Fruit fly (Drosophila melanogaster) whole organism, embryonic: ENCODE results near the gene Eato.

ENCODE experiments used
- Atf-2 ChIP-seq: fragments of 200-800 bp; sonication (Bioruptor generic); optimal IDR thresholded peaks from 2 replicates; lab custom pipeline; 2016; ENCODE audit warnings: missing biosample characterization, missing genetic modification characterization
- Atf3 ChIP-seq: fragments of 200-800 bp; sonication (Bioruptor generic); optimal IDR thresholded peaks from 3 replicates; lab custom pipeline; 2016; ENCODE audit warnings: missing biosample characterization, missing genetic modification characterization
- Bgb ChIP-seq: fragments of 200-800 bp; sonication (Bioruptor generic); IDR thresholded peaks from 2 replicates; pipeline ENCODE4 v1.3.6; 2022; ENCODE audit warnings: missing biosample characterization, missing genetic modification characterization; ENCODE audit not compliant: partially characterized antibody
- CG10147 ChIP-seq: fragments of 200-800 bp; sonication (Bioruptor generic); optimal IDR thresholded peaks from 2 replicates; lab custom pipeline; 2019; ENCODE audit warnings: missing biosample characterization, mild to moderate bottlenecking, missing genetic modification characterization, moderate library complexity
- CG11398 ChIP-seq: fragments of 200-800 bp; sonication (Bioruptor generic); optimal IDR thresholded peaks from 2 replicates; lab custom pipeline; 2016; ENCODE audit warnings: missing biosample characterization, missing genetic modification characterization
- CG14860 ChIP-seq: fragments of 200-800 bp; sonication (Bioruptor generic); IDR thresholded peaks from 3 replicates; pipeline ENCODE4 v1.3.6; 2022; ENCODE audit warnings: missing biosample characterization, missing genetic modification characterization; ENCODE audit not compliant: partially characterized antibody
- CG16815 ChIP-seq: fragments of 200-800 bp; sonication (Bioruptor generic); optimal IDR thresholded peaks from 3 replicates; lab custom pipeline; 2017; ENCODE audit warnings: missing biosample characterization, mild to moderate bottlenecking, missing genetic modification characterization
- CG17802 ChIP-seq: fragments of 200-800 bp; sonication (Bioruptor generic); optimal IDR thresholded peaks from 2 replicates; lab custom pipeline; 2018; ENCODE audit warnings: missing biosample characterization, mild to moderate bottlenecking, missing genetic modification characterization, moderate library complexity
- CG17912 ChIP-seq: fragments of 200-800 bp; sonication (Bioruptor generic); optimal IDR thresholded peaks from 2 replicates; lab custom pipeline; 2018; ENCODE audit warnings: missing biosample characterization, mild to moderate bottlenecking, missing genetic modification characterization
- CG1832 ChIP-seq: fragments of 200-800 bp; sonication (Bioruptor generic); optimal IDR thresholded peaks from 2 replicates; lab custom pipeline; 2017; ENCODE audit warnings: missing biosample characterization, mild to moderate bottlenecking, missing genetic modification characterization, inconsistent platforms
- CG2129 ChIP-seq: fragments of 200-800 bp; sonication (Bioruptor generic); IDR thresholded peaks from 2 replicates; pipeline ENCODE4 v1.3.6; 2022; ENCODE audit warnings: missing biosample characterization, missing genetic modification characterization; ENCODE audit not compliant: partially characterized antibody
- CG2199 ChIP-seq: fragments of 200-800 bp; sonication (Bioruptor generic); IDR thresholded peaks from 3 replicates; pipeline ENCODE4 v1.3.6; 2022; ENCODE audit warnings: missing biosample characterization, missing genetic modification characterization
- CG3281 ChIP-seq: fragments of 200-800 bp; sonication (Bioruptor generic); optimal IDR thresholded peaks from 3 replicates; lab custom pipeline; 2017; ENCODE audit warnings: missing biosample characterization, mild to moderate bottlenecking, missing genetic modification characterization
- CG33213 ChIP-seq: fragments of 200-800 bp; sonication (Bioruptor generic); optimal IDR thresholded peaks from 3 replicates; lab custom pipeline; 2016; ENCODE audit warnings: missing biosample characterization, missing genetic modification characterization
- CG3726 ChIP-seq: fragments of 200-800 bp; sonication (Bioruptor generic); IDR thresholded peaks from 3 replicates; pipeline ENCODE4, ENCODE4 v1.3.6; 2022; ENCODE audit warnings: missing biosample characterization, missing genetic modification characterization
- CG6254 ChIP-seq: fragments of 200-800 bp; sonication (Bioruptor generic); optimal IDR thresholded peaks from 3 replicates; lab custom pipeline; 2017; ENCODE audit warnings: mild to moderate bottlenecking, missing biosample characterization, missing genetic modification reagents, missing genetic modification characterization
- CG6272 ChIP-seq: fragments of 200-800 bp; sonication (Bioruptor generic); IDR thresholded peaks from 2 replicates; pipeline ENCODE4 v1.3.6; 2022; ENCODE audit warnings: missing biosample characterization, missing genetic modification characterization
- CG7372 ChIP-seq: fragments of 200-800 bp; sonication (Bioruptor generic); IDR thresholded peaks from 2 replicates; pipeline ENCODE4 v1.3.6; 2022; ENCODE audit warnings: missing biosample characterization, missing genetic modification characterization
- CG7963 ChIP-seq: fragments of 200-800 bp; sonication (Bioruptor generic); IDR thresholded peaks from 3 replicates; pipeline ENCODE4 v1.3.6; 2022; ENCODE audit warnings: missing biosample characterization, missing genetic modification characterization; ENCODE audit not compliant: partially characterized antibody
- CG9437 ChIP-seq: fragments of 200-800 bp; sonication (Bioruptor generic); optimal IDR thresholded peaks from 2 replicates; lab custom pipeline; 2018; ENCODE audit warnings: missing biosample characterization, mild to moderate bottlenecking, missing genetic modification characterization
- CG9876 ChIP-seq: fragments of 200-800 bp; sonication (Bioruptor generic); optimal IDR thresholded peaks from 2 replicates; lab custom pipeline; 2016; ENCODE audit warnings: missing biosample characterization, missing genetic modification characterization
- Chrac-16 ChIP-seq: fragments of 200-800 bp; sonication (Bioruptor generic); optimal IDR thresholded peaks from 3 replicates; lab custom pipeline; 2016; ENCODE audit warnings: missing biosample characterization, missing genetic modification characterization
- CrebB ChIP-seq: fragments of 200-800 bp; sonication (Bioruptor generic); optimal IDR thresholded peaks from 3 replicates; lab custom pipeline; 2018; ENCODE audit warnings: missing biosample characterization, mild to moderate bottlenecking, missing genetic modification characterization
- D ChIP-seq, 2 experiments: fragments of 200-800 bp in 1 of 2; fragments of >200 bp in 1 of 2; sonication (Bioruptor generic) in 1 of 2; optimal IDR thresholded peaks; 2 replicates in 1 of 2; 3 replicates in 1 of 2; lab custom pipeline; 2017; ENCODE audit warnings: mild to moderate bottlenecking in 1 of 2, missing biosample characterization in 1 of 2, missing genetic modification characterization in 1 of 2, missing genetic modification reagents in 1 of 2
- Dip2 ChIP-seq: fragments of 200-800 bp; sonication (Bioruptor generic); IDR thresholded peaks from 2 replicates; pipeline ENCODE4 v1.3.6; 2022; ENCODE audit warnings: missing biosample characterization, missing genetic modification characterization
- Dref ChIP-seq: fragments of 200-800 bp; sonication (Bioruptor generic); IDR thresholded peaks from 2 replicates; pipeline ENCODE4 v1.3.6; 2022; ENCODE audit warnings: missing biosample characterization, missing genetic modification characterization
- E2f1 ChIP-seq: fragments of 200-800 bp; sonication (Bioruptor generic); IDR thresholded peaks from 2 replicates; pipeline ENCODE4 v1.3.6; 2022; ENCODE audit warnings: missing biosample characterization, missing genetic modification characterization
- Ets65A ChIP-seq: fragments of 200-800 bp; sonication (Bioruptor generic); peaks from one replicate; lab custom pipeline; 2016; ENCODE audit warnings: missing biosample characterization, missing genetic modification characterization
- Fer1 ChIP-seq: fragments of 200-800 bp; sonication (Bioruptor generic); optimal IDR thresholded peaks from 2 replicates; lab custom pipeline; 2017; ENCODE audit warnings: missing biosample characterization, mild to moderate bottlenecking, missing genetic modification characterization
- HHEX ChIP-seq: fragments of 200-800 bp; sonication (Bioruptor generic); optimal IDR thresholded peaks from 3 replicates; lab custom pipeline; 2017; ENCODE audit warnings: missing biosample characterization, mild to moderate bottlenecking, missing genetic modification characterization, missing genetic modification reagents
- Hmr ChIP-seq: fragments of 200-800 bp; sonication (Bioruptor generic); optimal IDR thresholded peaks from 3 replicates; lab custom pipeline; 2017; ENCODE audit warnings: mild to moderate bottlenecking, missing biosample characterization, missing genetic modification reagents, missing genetic modification characterization
- Mad ChIP-seq: fragments of 200-800 bp; sonication (Bioruptor generic); optimal IDR thresholded peaks from 2 replicates; lab custom pipeline; 2016; ENCODE audit warnings: missing biosample characterization, missing genetic modification characterization
- Poxn ChIP-seq: fragments of 200-800 bp; sonication (Bioruptor generic); IDR thresholded peaks from 2 replicates; pipeline ENCODE4 v1.3.6; 2022; ENCODE audit warnings: missing biosample characterization, missing genetic modification characterization
- Tbp ChIP-seq: fragments of >200 bp; optimal IDR thresholded peaks from 2 replicates; lab custom pipeline; 2018; ENCODE audit warnings: missing biosample characterization, missing genetic modification characterization
- ap ChIP-seq: fragments of 200-800 bp; sonication (Bioruptor generic); IDR thresholded peaks from 2 replicates; pipeline ENCODE4 v1.3.6; 2022; ENCODE audit warnings: missing biosample characterization, missing genetic modification characterization
- bab2 ChIP-seq: fragments of 200-800 bp; sonication (Bioruptor generic); optimal IDR thresholded peaks from 2 replicates; lab custom pipeline; 2016; ENCODE audit warnings: missing biosample characterization, missing genetic modification characterization
- cato ChIP-seq: fragments of 200-800 bp; sonication (Bioruptor generic); optimal IDR thresholded peaks from 2 replicates; lab custom pipeline; 2016; ENCODE audit warnings: missing biosample characterization, missing genetic modification characterization, borderline replicate concordance
- cg ChIP-seq: fragments of 200-800 bp; sonication (Bioruptor generic); optimal IDR thresholded peaks from 3 replicates; lab custom pipeline; 2019; ENCODE audit warnings: missing biosample characterization, mild to moderate bottlenecking, missing genetic modification characterization, moderate library complexity
- chinmo ChIP-seq: fragments of 200-800 bp; sonication (Bioruptor generic); IDR thresholded peaks from 4 replicates; pipeline ENCODE4 v1.3.6; 2022; ENCODE audit warnings: missing biosample characterization, missing genetic modification characterization; ENCODE audit not compliant: partially characterized antibody
- fru ChIP-seq: fragments of >200 bp; optimal IDR thresholded peaks from 2 replicates; lab custom pipeline; 2017
- gro ChIP-seq: fragments of 200-800 bp; sonication (Bioruptor generic); optimal IDR thresholded peaks from 2 replicates; lab custom pipeline; 2016; ENCODE audit warnings: missing biosample characterization, missing genetic modification characterization
- her ChIP-seq: fragments of 200-800 bp; sonication (Bioruptor generic); optimal IDR thresholded peaks from 2 replicates; lab custom pipeline; 2016; ENCODE audit warnings: missing biosample characterization, missing genetic modification characterization
- oc ChIP-seq: fragments of 200-800 bp; sonication (Bioruptor generic); optimal IDR thresholded peaks from 2 replicates; lab custom pipeline; 2018; ENCODE audit warnings: missing biosample characterization, mild to moderate bottlenecking, missing genetic modification characterization, moderate library complexity
- phol ChIP-seq: fragments of 200-800 bp; sonication (Bioruptor generic); optimal IDR thresholded peaks from 3 replicates; lab custom pipeline; 2018; ENCODE audit warnings: missing biosample characterization, mild to moderate bottlenecking, missing genetic modification characterization, moderate library complexity
- ranshi ChIP-seq: fragments of 200-800 bp; sonication (Bioruptor generic); IDR thresholded peaks from 2 replicates; pipeline ENCODE4 v1.3.6; 2022; ENCODE audit warnings: missing biosample characterization, missing genetic modification characterization
- trem ChIP-seq: fragments of 200-800 bp; optimal IDR thresholded peaks from 3 replicates; lab custom pipeline; 2019; ENCODE audit warnings: missing biosample characterization, mild to moderate bottlenecking, missing genetic modification characterization, moderate library complexity
- vfl ChIP-seq: fragments of 200-800 bp; sonication (Bioruptor generic); optimal IDR thresholded peaks from 2 replicates; lab custom pipeline; 2016; ENCODE audit warnings: missing biosample characterization, missing genetic modification characterization
- wek ChIP-seq: fragments of 200-800 bp; sonication (Bioruptor generic); optimal IDR thresholded peaks from 3 replicates; lab custom pipeline; 2018; ENCODE audit warnings: missing biosample characterization, mild to moderate bottlenecking, missing genetic modification characterization, moderate library complexity
- z ChIP-seq: fragments of 200-800 bp; sonication (Bioruptor generic); IDR thresholded peaks from 3 replicates; pipeline ENCODE4 v1.3.6; 2022; ENCODE audit warnings: missing biosample characterization, missing genetic modification characterization

Gene Eato

dm6 chr2L:13780109-13780947, 3.6 kb upstream of the Eato start, which contains the start of the genes CG9008 and p38b (continued):
- peak; percentile 80 for TF ChIP-seq HHEX (GFP tag; lab: Kevin White, UChicago)
- TF ChIP-seq cato, result peak; percentile 30
- TF ChIP-seq wek (GFP tag; lab: Kevin White, UChicago), result peak; percentile 52
- TF ChIP-seq CG11398 (GFP tag; lab: Kevin White, UChicago), result no peak
- TF ChIP-seq CG17802 (tag; lab: Kevin White, UChicago), result no peak
- no peak; the same call in 1 of the 2 replicates for TF ChIP-seq ranshi (GFP tag; lab: Robert Waterston, UW)
- TF ChIP-seq Bgb (GFP tag; lab: Robert Waterston, UW), result peak; percentile 57
- no peak for TF ChIP-seq Atf-2 (GFP tag; lab: Kevin White, UChicago)
- TF ChIP-seq Dref (GFP tag; lab: Robert Waterston, UW), result peak; percentile 83
- peak; percentile 60 for TF ChIP-seq E2f1 (GFP tag; lab: Robert Waterston, UW)
- TF ChIP-seq oc (tag; lab: Kevin White, UChicago), result no peak
- peak; percentile 83 for TF ChIP-seq Fer1 (GFP tag; lab: Kevin White, UChicago)
- TF ChIP-seq ap, result no peak; the same call in 1 of the 2 replicates
- no peak for TF ChIP-seq Dip2 (GFP tag; lab: Robert Waterston, UW)
- TF ChIP-seq z (GFP tag; lab: Robert Waterston, UW), result no peak
- TF ChIP-seq CG2129 (GFP tag; lab: Robert Waterston, UW), result no peak
- TF ChIP-seq CG9437 (GFP tag; lab: Kevin White, UChicago), result peak; percentile 90
- TF ChIP-seq CG1832 (GFP tag; lab: Kevin White, UChicago), result no peak
- no peak for TF ChIP-seq fru (lab: Kevin White, UChicago)
- peak; percentile 88 for TF ChIP-seq phol (tag; lab: Kevin White, UChicago)
- TF ChIP-seq CG9876 (GFP tag; lab: Kevin White, UChicago), result no peak
- TF ChIP-seq CG17912 (GFP tag; lab: Kevin White, UChicago), result no peak
- TF ChIP-seq Ets65A (GFP tag; lab: Kevin White, UChicago), result peak; percentile 92
- TF ChIP-seq trem (tag; lab: Kevin White, UChicago), result peak; percentile 53
- TF ChIP-seq CG6254 (GFP tag; lab: Kevin White, UChicago), result peak; percentile 47
- no peak for TF ChIP-seq CG7963 (GFP tag; lab: Robert Waterston, UW)
- TF ChIP-seq CG3281 (GFP tag; lab: Kevin White, UChicago), result peak; percentile 89
- peak; percentile 47 for TF ChIP-seq Chrac-16
- TF ChIP-seq CG2199 (GFP tag; lab: Robert Waterston, UW), result 0 out of 3 replicates have a peak, but pooled peaks have one; percentile 19
- no peak; the same call in 1 of the 2 replicates for TF ChIP-seq CG7372 (GFP tag; lab: Robert Waterston, UW)
- TF ChIP-seq bab2 (GFP tag; lab: Kevin White, UChicago), result peak; percentile 46
- 0 out of 4 replicates have a peak, but pooled peaks have one; percentile 67 for TF ChIP-seq chinmo (GFP tag; lab: Robert Waterston, UW)
- TF ChIP-seq Poxn (GFP tag; lab: Robert Waterston, UW), result no peak
- peak; percentile 88 for TF ChIP-seq CG10147 (GFP tag; lab: Kevin White, UChicago)
- TF ChIP-seq her (GFP tag; lab: Kevin White, UChicago), result peak; percentile 99
- TF ChIP-seq vfl (GFP tag; lab: Kevin White, UChicago), result peak; percentile 8
- TF ChIP-seq CG6272, result peak; percentile 71
- TF ChIP-seq cg (GFP tag; lab: Kevin White, UChicago), result no peak
- no peak for TF ChIP-seq Tbp
- no peak for TF ChIP-seq CG3726
- TF ChIP-seq Atf3 (GFP tag; lab: Kevin White, UChicago), result no peak
- peak; percentile 63 for TF ChIP-seq CG16815 (GFP tag; lab: Kevin White, UChicago)
- TF ChIP-seq CG33213, result no peak
- TF ChIP-seq CrebB, result peak; percentile 30
- no peak for TF ChIP-seq gro (GFP tag; lab: Kevin White, UChicago)
- no peak for TF ChIP-seq Mad (GFP tag; lab: Kevin White, UChicago)
- no peak for TF ChIP-seq CG14860 (GFP tag; lab: Robert Waterston, UW)
- TF ChIP-seq Hmr (GFP tag; lab: Kevin White, UChicago), result peak; percentile 89
- no peak for TF ChIP-seq D (optimal IDR thresholded peaks at IDR 0.05; lab: Kevin White, UChicago)
- peak; percentile 74 for TF ChIP-seq D (GFP tag; optimal IDR thresholded peaks at IDR 0.05; lab: Kevin White, UChicago)
